Fruit fly (Drosophila melanogaster): ENCODE results near the gene Tgs1.
A peak's percentile ranks its signal among the peaks of the same experiment; 100 is the strongest.

Gene Tgs1

DNA sequence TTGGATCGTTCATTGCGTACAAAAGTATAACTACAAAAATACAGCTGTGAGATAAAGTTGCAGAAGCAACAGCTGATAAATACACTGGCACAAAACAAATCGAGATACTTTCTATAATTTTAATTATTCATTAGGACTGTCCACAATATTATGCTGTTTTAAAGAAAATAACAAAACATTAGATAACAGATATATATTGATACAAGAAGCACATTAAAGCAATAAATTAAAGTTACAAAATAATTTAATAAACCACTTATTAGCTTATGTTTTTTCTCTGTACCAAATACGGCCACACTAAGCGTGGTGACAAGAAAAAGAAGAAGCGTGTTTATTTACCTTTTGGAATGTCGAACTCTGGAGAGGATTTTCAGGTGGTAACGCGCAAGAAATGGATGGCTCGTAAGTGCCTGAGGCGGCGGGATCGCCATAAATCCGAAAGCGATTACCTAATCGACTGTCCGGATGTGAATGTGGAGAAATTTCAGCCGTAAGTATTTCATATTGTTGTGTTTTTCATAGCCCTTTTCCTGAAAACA is 35.0 kb upstream of the Tgs1 start, which contains the start of the genes CG7988 and CG7183 (continued):
- peak; percentile 89 for TF ChIP-seq CG9797 (GFP tag; optimal IDR thresholded peaks at IDR 0.05)
- TF ChIP-seq salm (tag; optimal IDR thresholded peaks at IDR 0.05): peak; percentile 97
- peak; percentile 98 for TF ChIP-seq Chrac-16 (GFP tag; optimal IDR thresholded peaks at IDR 0.05)
- TF ChIP-seq CG7987 (GFP tag; optimal IDR thresholded peaks at IDR 0.05): peak; percentile 88
- peak; percentile 97 for TF ChIP-seq CG11456 (GFP tag; IDR thresholded peaks at IDR 0.05)
- peak; percentile 95 for TF ChIP-seq trh (GFP tag; optimal IDR thresholded peaks at IDR 0.05)
- TF ChIP-seq CG7372 (GFP tag; IDR thresholded peaks at IDR 0.05): peak; percentile 97
- peak; percentile 98 for TF ChIP-seq Drgx (GFP tag; IDR thresholded peaks at IDR 0.05)
- TF ChIP-seq pum (GFP tag; optimal IDR thresholded peaks at IDR 0.05): peak; percentile 96
- TF ChIP-seq fd96Cb (tag; optimal IDR thresholded peaks at IDR 0.05): peak; percentile 98
- no peak for TF ChIP-seq vnd (GFP tag; IDR thresholded peaks at IDR 0.05; ENCODE audit: partially characterized antibody)
- peak; percentile 99 for TF ChIP-seq CG7839 (tag; optimal IDR thresholded peaks at IDR 0.05)
- peak; percentile 88 for TF ChIP-seq Antp (GFP tag; optimal IDR thresholded peaks at IDR 0.05)
- TF ChIP-seq sug (tag; optimal IDR thresholded peaks at IDR 0.05): peak; percentile 96
- peak; percentile 38; the same call in 1 of the 2 replicates for TF ChIP-seq Dref (GFP tag; IDR thresholded peaks at IDR 0.05)
- TF ChIP-seq CG18262 (tag; optimal IDR thresholded peaks at IDR 0.05): peak; percentile 99
- TF ChIP-seq CG4730 (GFP tag; IDR thresholded peaks at IDR 0.05): peak; percentile 99
- TF ChIP-seq sens-2 (GFP tag; IDR thresholded peaks at IDR 0.05): peak; percentile 93
- TF ChIP-seq twi (tag; optimal IDR thresholded peaks at IDR 0.05): peak; percentile 97
- peak; percentile 85 for TF ChIP-seq ERR (GFP tag; optimal IDR thresholded peaks at IDR 0.05)
- TF ChIP-seq peb (GFP tag; IDR thresholded peaks at IDR 0.05): peak; percentile 98
- TF ChIP-seq NK7.1 (GFP tag; optimal IDR thresholded peaks at IDR 0.05): peak; percentile 88
- TF ChIP-seq CG4282 (GFP tag; optimal IDR thresholded peaks at IDR 0.05): peak; percentile 70
- peak; percentile 95 for TF ChIP-seq cas (GFP tag; IDR thresholded peaks at IDR 0.05)
- TF ChIP-seq pita (GFP tag; optimal IDR thresholded peaks at IDR 0.05): no peak
- peak; percentile 22 for TF ChIP-seq Dp (GFP tag; optimal IDR thresholded peaks at IDR 0.05)
- TF ChIP-seq wor (GFP tag; IDR thresholded peaks at IDR 0.05): peak; percentile 97
- no peak for TF ChIP-seq yki (optimal IDR thresholded peaks at IDR 0.05)
- TF ChIP-seq Hr51 (GFP tag; optimal IDR thresholded peaks at IDR 0.05): peak; percentile 94 to 98
- TF ChIP-seq CG30403 (GFP tag; optimal IDR thresholded peaks at IDR 0.05): peak; percentile 99
- peak; percentile 66 for TF ChIP-seq Neu2 (GFP tag; optimal IDR thresholded peaks at IDR 0.05; ENCODE audit: borderline replicate concordance)
- peak; percentile 98 for TF ChIP-seq CG14441 (GFP tag; IDR thresholded peaks at IDR 0.05)
- TF ChIP-seq stwl (tag; optimal IDR thresholded peaks at IDR 0.05): peak; percentile 86
- peak; percentile 98 for TF ChIP-seq Dek (tag; optimal IDR thresholded peaks at IDR 0.05)
- peak; percentile 76 for TF ChIP-seq CG1792 (GFP tag; optimal IDR thresholded peaks at IDR 0.05)
- peak; percentile 98 for TF ChIP-seq dmrt99B (tag; optimal IDR thresholded peaks at IDR 0.05)
- TF ChIP-seq ara (GFP tag; IDR thresholded peaks at IDR 0.05): peak; percentile 98
- peak; percentile 96 for TF ChIP-seq Atf-2 (GFP tag; optimal IDR thresholded peaks at IDR 0.05)
- TF ChIP-seq CG7271 (tag; optimal IDR thresholded peaks at IDR 0.05): peak; percentile 96
- no peak for TF ChIP-seq Dfd (GFP tag; optimal IDR thresholded peaks at IDR 0.05)
- peak; percentile 98 for TF ChIP-seq CG8924 (tag; optimal IDR thresholded peaks at IDR 0.05)
- TF ChIP-seq Sry-β (GFP tag; optimal IDR thresholded peaks at IDR 0.05): peak; percentile 65
- peak; percentile 93 for TF ChIP-seq tx (GFP tag; optimal IDR thresholded peaks at IDR 0.05)
- TF ChIP-seq CG8944 (GFP tag; optimal IDR thresholded peaks at IDR 0.05): peak; percentile 92
- TF ChIP-seq CG9215 (GFP tag; IDR thresholded peaks at IDR 0.05): peak; percentile 97
- TF ChIP-seq tap (tag; optimal IDR thresholded peaks at IDR 0.05): peak; percentile 97
- TF ChIP-seq CG7928 (GFP tag; optimal IDR thresholded peaks at IDR 0.05): peak; percentile 62
- peak; percentile 98 for TF ChIP-seq fd3F (GFP tag; optimal IDR thresholded peaks at IDR 0.05)
- TF ChIP-seq NFAT (GFP tag; IDR thresholded peaks at IDR 0.05): peak; percentile 96
- peak; percentile 99 for TF ChIP-seq sob (GFP tag; IDR thresholded peaks at IDR 0.05)
- peak; percentile 98 for TF ChIP-seq B-H1 (GFP tag; IDR thresholded peaks at IDR 0.05)
